Fruit fly (Drosophila melanogaster) whole organism, adult: Measurements from ENCODE around the gene SCOT.

Experiments
- CG11617 ChIP-seq: fragments of 200-800 bp; sonication (Bioruptor generic); optimal IDR thresholded peaks from 2 replicates; lab custom pipeline; 2017; ENCODE audit warnings: mild to moderate bottlenecking, missing biosample characterization, missing genetic modification reagents, missing genetic modification characterization
- CG14711 ChIP-seq: fragments of 200-800 bp; sonication (Bioruptor generic); optimal IDR thresholded peaks from 2 replicates; lab custom pipeline; 2018; ENCODE audit warnings: missing biosample characterization, mild to moderate bottlenecking, missing genetic modification characterization, moderate library complexity
- CG7045 ChIP-seq: fragments of 200-800 bp; sonication (Bioruptor generic); optimal IDR thresholded peaks from 2 replicates; lab custom pipeline; 2017; ENCODE audit warnings: missing biosample characterization, mild to moderate bottlenecking, missing genetic modification characterization
- Clk ChIP-seq: fragments of 200-800 bp; sonication (Bioruptor generic); optimal IDR thresholded peaks from 2 replicates; lab custom pipeline; 2017; ENCODE audit warnings: missing biosample characterization, missing genetic modification characterization
- Mnt ChIP-seq: fragments of 200-800 bp; sonication (Bioruptor generic); optimal IDR thresholded peaks from 2 replicates; lab custom pipeline; 2016; ENCODE audit warnings: missing biosample characterization, mild to moderate bottlenecking, missing genetic modification characterization
- bab1 ChIP-seq: fragments of 200-800 bp; sonication (Bioruptor generic); optimal IDR thresholded peaks from 3 replicates; lab custom pipeline; 2019; ENCODE audit warnings: missing biosample characterization, mild to moderate bottlenecking, missing genetic modification characterization, moderate library complexity
- kay ChIP-seq: fragments of 200-800 bp; sonication (Bioruptor generic); peaks from one replicate; lab custom pipeline; 2016; ENCODE audit warnings: missing biosample characterization, missing genetic modification characterization, borderline replicate concordance
- pad ChIP-seq: fragments of 200-800 bp; sonication (Bioruptor generic); optimal IDR thresholded peaks from 3 replicates; lab custom pipeline; 2017; ENCODE audit warnings: missing biosample characterization, missing genetic modification characterization, mild to moderate bottlenecking, moderate library complexity, missing genetic modification reagents
- toe ChIP-seq: fragments of 200-800 bp; sonication (Bioruptor generic); optimal IDR thresholded peaks from 2 replicates; lab custom pipeline; 2016; ENCODE audit warnings: missing biosample characterization, missing genetic modification characterization

DNA sequence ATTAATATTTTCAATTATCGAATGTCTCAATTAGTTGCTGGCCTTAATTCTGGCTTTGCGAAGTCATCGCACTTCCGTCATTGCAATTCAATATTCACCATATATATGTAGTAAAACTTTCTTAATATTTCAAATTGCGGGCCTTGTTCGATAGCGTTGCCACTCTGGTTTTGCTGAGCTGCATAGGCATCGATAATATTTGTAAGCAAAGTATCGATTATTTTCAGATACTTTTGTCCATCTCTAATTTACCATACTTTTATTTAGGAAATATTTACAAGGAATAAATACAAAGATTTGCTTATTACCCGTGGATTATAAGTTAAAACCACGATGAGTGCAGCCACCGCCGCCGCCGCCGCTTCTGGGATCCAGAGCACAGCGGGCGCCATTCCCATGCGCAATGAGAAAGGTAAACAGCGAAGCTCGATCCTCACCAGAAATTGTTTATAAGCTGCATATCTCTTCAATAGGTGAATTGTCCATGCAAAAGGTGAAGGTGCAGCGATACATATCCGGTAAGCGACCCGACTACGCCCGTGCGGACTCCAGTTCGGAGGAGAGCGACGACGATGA is 22.0 kb upstream of the SCOT start, which contains the start of gene Mfap1:
- TF ChIP-seq pad, result no peak
- TF ChIP-seq CG14711 (tag; lab: Kevin White, UChicago), result peak; percentile 6
- TF ChIP-seq CG7045, result no peak
- peak; percentile 0 for TF ChIP-seq Mnt (GFP tag; lab: Kevin White, UChicago)
- TF ChIP-seq Clk, result no peak
- no peak for TF ChIP-seq CG11617 (GFP tag; lab: Kevin White, UChicago)
- peak; percentile 53 for TF ChIP-seq bab1 (GFP tag; lab: Kevin White, UChicago)
- no peak for TF ChIP-seq kay
- peak; percentile 9 for TF ChIP-seq toe
